Worm (Caenorhabditis elegans) whole organism, midembryonic: Measurements from ENCODE around the gene srj-14.

Experiments used
- T22C8.4 ChIP-seq: fragments of 200-800 bp; sonication (Bioruptor generic); IDR thresholded peaks from 2 replicates; pipeline ENCODE4 v1.3.6; 2022; ENCODE audit warnings: missing genetic modification characterization, missing compliant biosample characterization
- cog-1 ChIP-seq: sonication (generic microtip); optimal IDR thresholded peaks from 2 replicates; lab custom pipeline; 2016; ENCODE audit warnings: missing genetic modification characterization, missing compliant biosample characterization
- flt-1 ChIP-seq: fragments of 200-800 bp; sonication (Bioruptor generic); IDR thresholded peaks from 2 replicates; pipeline ENCODE4 v1.3.6; 2022; ENCODE audit warnings: missing genetic modification characterization, missing compliant biosample characterization
- klf-2 ChIP-seq: fragments of 200-800 bp; sonication (Bioruptor generic); conservative IDR thresholded peaks from 2 replicates; pipeline ENCODE4 v1.3.6; 2022; ENCODE audit warnings: missing genetic modification reagents, missing genetic modification characterization, missing compliant biosample characterization
- med-1 ChIP-seq: sonication (generic microtip); optimal IDR thresholded peaks from 2 replicates; lab custom pipeline; 2017; ENCODE audit warnings: missing genetic modification characterization, mild to moderate bottlenecking, missing compliant biosample characterization, antibody characterized with exemption, missing genetic modification reagents; ENCODE audit not compliant: insufficient read depth
- ref-1 ChIP-seq: fragments of 200-800 bp; sonication (Bioruptor generic); conservative IDR thresholded peaks from 2 replicates; pipeline ENCODE4 v1.3.6; 2022; ENCODE audit warnings: missing genetic modification reagents, missing genetic modification characterization, missing compliant biosample characterization
- tab-1 ChIP-seq: fragments of 200-800 bp; sonication (Bioruptor generic); IDR thresholded peaks from 2 replicates; pipeline ENCODE4 v1.3.6; 2022; ENCODE audit warnings: missing genetic modification characterization, missing compliant biosample characterization
- ztf-23 ChIP-seq: fragments of 200-800 bp; sonication (Bioruptor generic); IDR thresholded peaks from 2 replicates; pipeline ENCODE4 v1.3.6; 2022; ENCODE audit warnings: missing genetic modification reagents, missing genetic modification characterization, missing compliant biosample characterization
- ztf-29 ChIP-seq: fragments of 200-800 bp; sonication (Bioruptor generic); IDR thresholded peaks from 2 replicates; pipeline ENCODE4 v1.3.6; 2022; ENCODE audit warnings: missing genetic modification reagents, missing genetic modification characterization, missing compliant biosample characterization

- TF ChIP-seq ztf-29 (GFP tag; lab: Robert Waterston, UW) (no peak), klf-2 (GFP tag; lab: Robert Waterston, UW) (no peak), cog-1 (tag; lab: Kevin White, UChicago) (no peak), flt-1 (GFP tag; lab: Robert Waterston, UW) (no peak), T22C8.4 (GFP tag; lab: Robert Waterston, UW) (no peak), ref-1 (GFP tag; lab: Robert Waterston, UW) (no peak), ztf-23 (GFP tag; lab: Robert Waterston, UW) (no peak), tab-1 (GFP tag; lab: Robert Waterston, UW) (no peak), med-1 (GFP tag; lab: Kevin White, UChicago) (no peak)
Observed at ce11 chrV:7352186-7353053, 17.1 kb upstream of the srj-14 start, which contains the start of the genes srh-231 and srh-275.
